Fruit fly (Drosophila melanogaster): Measurements from ENCODE around the gene nmdyn-D7.

The nmdyn-D7 gene

dm6 chr3R:9631564-9631963 is 48.2 kb upstream of the nmdyn-D7 start, which contains the start of gene SpdS:
SpdS (plus strand) TSS chr3R:9631641.
- TF ChIP-seq pan (optimal IDR thresholded peaks at IDR 0.05) (no peak), Rel (GFP tag; optimal IDR thresholded peaks at IDR 0.05) (no peak), Rel (tag; optimal IDR thresholded peaks at IDR 0.05) (peak; percentile 48)

- TF ChIP-seq Hnf4 (GFP tag; optimal IDR thresholded peaks at IDR 0.05) = no peak
- TF ChIP-seq CG32264 (GFP tag; optimal IDR thresholded peaks at IDR 0.05) = no peak
- no peak for TF ChIP-seq Dfd (GFP tag; optimal IDR thresholded peaks at IDR 0.05)
- no peak for TF ChIP-seq rgr (GFP tag; optimal IDR thresholded peaks at IDR 0.05)
- no peak for TF ChIP-seq Sp1 (GFP tag; optimal IDR thresholded peaks at IDR 0.05)
- TF ChIP-seq brk (GFP tag; optimal IDR thresholded peaks at IDR 0.05) = no peak
- TF ChIP-seq Myc (optimal IDR thresholded peaks at IDR 0.05) = no peak
- TF ChIP-seq GATAd (GFP tag; optimal IDR thresholded peaks at IDR 0.05) = no peak
- TF ChIP-seq woc (GFP tag; optimal IDR thresholded peaks at IDR 0.05) = no peak
- no peak for TF ChIP-seq Abd-B (GFP tag; optimal IDR thresholded peaks at IDR 0.05)
Measured at dm6 chr3R:9632110-9632921, 47.4 kb upstream of the nmdyn-D7 start.

dm6 chr3R:9637361-9637760 is 42.4 kb upstream of the nmdyn-D7 start, which contains the start of gene Scm:
Scm (minus strand) TSS chr3R:9637611.
- no peak for TF ChIP-seq Rel (GFP tag; optimal IDR thresholded peaks at IDR 0.05)
- TF ChIP-seq Rel (tag; optimal IDR thresholded peaks at IDR 0.05) = peak; percentile 94
- no peak for TF ChIP-seq ey (GFP tag; optimal IDR thresholded peaks at IDR 0.05)
- no peak for TF ChIP-seq CG32264 (GFP tag; optimal IDR thresholded peaks at IDR 0.05)
- peak; percentile 48 for TF ChIP-seq rgr (GFP tag; optimal IDR thresholded peaks at IDR 0.05)

dm6 chr3R:9637882-9638281 is 41.9 kb upstream of the nmdyn-D7 start, which contains the start of gene Dh44:
Dh44 (plus strand) TSS chr3R:9638182.
- TF ChIP-seq N (GFP tag; optimal IDR thresholded peaks at IDR 0.05) (no peak), br (GFP tag; optimal IDR thresholded peaks at IDR 0.05) (no peak), dsf (GFP tag; optimal IDR thresholded peaks at IDR 0.05; ENCODE audit: borderline replicate concordance) (no peak), Rel (GFP tag; optimal IDR thresholded peaks at IDR 0.05) (no peak), Rel (tag; optimal IDR thresholded peaks at IDR 0.05) (no peak), ey (GFP tag; optimal IDR thresholded peaks at IDR 0.05) (no peak), CG9705 (GFP tag; optimal IDR thresholded peaks at IDR 0.05) (no peak), Myc (optimal IDR thresholded peaks at IDR 0.05) (no peak), Hr78 (GFP tag; optimal IDR thresholded peaks at IDR 0.05) (no peak), jim (GFP tag; optimal IDR thresholded peaks at IDR 0.05) (no peak), Abd-B (GFP tag; optimal IDR thresholded peaks at IDR 0.05) (no peak), lola (GFP tag; optimal IDR thresholded peaks at IDR 0.05) (no peak), sv (GFP tag; optimal IDR thresholded peaks at IDR 0.05) (no peak), dmrt93B (GFP tag; optimal IDR thresholded peaks at IDR 0.05) (no peak), GATAd (GFP tag; optimal IDR thresholded peaks at IDR 0.05) (no peak), h (GFP tag; optimal IDR thresholded peaks at IDR 0.05) (no peak), psq (GFP tag; optimal IDR thresholded peaks at IDR 0.05) (no peak), fru (GFP tag; optimal IDR thresholded peaks at IDR 0.05) (no peak)

dm6 chr3R:9640313-9640712 is 39.4 kb upstream of the nmdyn-D7 start:
- no peak for TF ChIP-seq CG32264 (GFP tag; optimal IDR thresholded peaks at IDR 0.05)
- no peak for TF ChIP-seq HLH106 (tag; optimal IDR thresholded peaks at IDR 0.05)
- no peak for TF ChIP-seq Sp1 (GFP tag; optimal IDR thresholded peaks at IDR 0.05)
- no peak for TF ChIP-seq h (GFP tag; optimal IDR thresholded peaks at IDR 0.05)
- no peak for TF ChIP-seq psq (GFP tag; optimal IDR thresholded peaks at IDR 0.05)
- TF ChIP-seq pan (optimal IDR thresholded peaks at IDR 0.05) = no peak
- no peak for TF ChIP-seq dmrt93B (GFP tag; optimal IDR thresholded peaks at IDR 0.05)
- no peak for TF ChIP-seq Jra (GFP tag; optimal IDR thresholded peaks at IDR 0.05)
- no peak for TF ChIP-seq Dif (GFP tag; optimal IDR thresholded peaks at IDR 0.05; ENCODE audit: partially characterized antibody)
- TF ChIP-seq tai (GFP tag; optimal IDR thresholded peaks at IDR 0.05) = no peak
- no peak for TF ChIP-seq Dfd (GFP tag; optimal IDR thresholded peaks at IDR 0.05)
- TF ChIP-seq Abd-B (GFP tag; optimal IDR thresholded peaks at IDR 0.05) = no peak
- no peak for TF ChIP-seq ey (GFP tag; optimal IDR thresholded peaks at IDR 0.05)
- TF ChIP-seq rgr (GFP tag; optimal IDR thresholded peaks at IDR 0.05) = no peak
- TF ChIP-seq fru (GFP tag; optimal IDR thresholded peaks at IDR 0.05) = no peak

- TF ChIP-seq Rel (GFP tag; optimal IDR thresholded peaks at IDR 0.05) (no peak), Rel (tag; optimal IDR thresholded peaks at IDR 0.05) (peak; percentile 67), CrebA (GFP tag; optimal IDR thresholded peaks at IDR 0.05; ENCODE audit: borderline replicate concordance) (no peak)
Measured at dm6 chr3R:9643977-9644376, 35.8 kb upstream of the nmdyn-D7 start.
